Fruit fly (Drosophila melanogaster) whole organism, embryonic: Measurements from ENCODE around the gene chrb.

Experiments used
- Ada2b ChIP-seq: fragments of 200-800 bp; sonication (Bioruptor generic); IDR thresholded peaks from 2 replicates; pipeline ENCODE4 v1.3.6; 2022; ENCODE audit warnings: missing biosample characterization, missing genetic modification characterization
- Aef1 ChIP-seq: fragments of 200-800 bp; sonication (Bioruptor generic); IDR thresholded peaks from 3 replicates; pipeline ENCODE4 v1.3.6; 2022; ENCODE audit warnings: missing biosample characterization, missing genetic modification characterization
- Antp ChIP-seq: fragments of 200-800 bp; sonication (Bioruptor generic); optimal IDR thresholded peaks from 3 replicates; lab custom pipeline; 2016; ENCODE audit warnings: missing biosample characterization, missing genetic modification characterization
- B-H1 ChIP-seq: fragments of 200-800 bp; sonication (Bioruptor generic); IDR thresholded peaks from 3 replicates; pipeline ENCODE4 v1.3.6; 2022; ENCODE audit warnings: missing biosample characterization, missing genetic modification characterization
- CG10147 ChIP-seq: fragments of 200-800 bp; sonication (Bioruptor generic); optimal IDR thresholded peaks from 2 replicates; lab custom pipeline; 2019; ENCODE audit warnings: missing biosample characterization, mild to moderate bottlenecking, missing genetic modification characterization, moderate library complexity
- CG10321 ChIP-seq: fragments of 200-800 bp; sonication (Bioruptor generic); IDR thresholded peaks from 2 replicates; pipeline ENCODE4 v1.3.6; 2022; ENCODE audit warnings: missing biosample characterization, missing genetic modification characterization
- CG11696 ChIP-seq: fragments of 200-800 bp; sonication (Bioruptor generic); IDR thresholded peaks from 2 replicates; pipeline ENCODE4 v1.3.6; 2022; ENCODE audit warnings: missing biosample characterization, missing genetic modification characterization
- CG14441 ChIP-seq: fragments of 200-800 bp; sonication (Bioruptor generic); IDR thresholded peaks from 2 replicates; pipeline ENCODE4 v1.3.6; 2022; ENCODE audit warnings: missing biosample characterization, missing genetic modification characterization
- CG15479 ChIP-seq: fragments of 200-800 bp; sonication (Bioruptor generic); optimal IDR thresholded peaks from 3 replicates; lab custom pipeline; 2019; ENCODE audit warnings: missing biosample characterization, mild to moderate bottlenecking, missing genetic modification characterization, moderate library complexity
- CG17328 ChIP-seq: fragments of 200-800 bp; sonication (Bioruptor generic); IDR thresholded peaks from 2 replicates; pipeline ENCODE4 v1.3.6; 2022; ENCODE audit warnings: missing biosample characterization, missing genetic modification characterization
- CG3163 ChIP-seq: fragments of 200-800 bp; sonication (Bioruptor generic); optimal IDR thresholded peaks from 3 replicates; lab custom pipeline; 2016; ENCODE audit warnings: missing biosample characterization, missing genetic modification characterization
- CG3281 ChIP-seq: fragments of 200-800 bp; sonication (Bioruptor generic); optimal IDR thresholded peaks from 3 replicates; lab custom pipeline; 2017; ENCODE audit warnings: missing biosample characterization, mild to moderate bottlenecking, missing genetic modification characterization
- CG4730 ChIP-seq: fragments of 200-800 bp; sonication (Bioruptor generic); IDR thresholded peaks from 2 replicates; pipeline ENCODE4 v1.3.6; 2022; ENCODE audit warnings: missing biosample characterization, missing genetic modification characterization
- CG5953 ChIP-seq: fragments of 200-800 bp; sonication (Bioruptor generic); IDR thresholded peaks from 2 replicates; pipeline ENCODE4 v1.3.6; 2022; ENCODE audit warnings: missing biosample characterization, missing genetic modification characterization
- CG6683 ChIP-seq: fragments of 200-800 bp; sonication (Bioruptor generic); optimal IDR thresholded peaks from 2 replicates; lab custom pipeline; 2017; ENCODE audit warnings: missing biosample characterization, mild to moderate bottlenecking, missing genetic modification characterization, missing genetic modification reagents
- CG6813 ChIP-seq: fragments of 200-800 bp; sonication (Bioruptor generic); optimal IDR thresholded peaks from 2 replicates; lab custom pipeline; 2017; ENCODE audit warnings: missing biosample characterization, missing genetic modification characterization, mild to moderate bottlenecking, moderate library complexity, missing genetic modification reagents
- CG9727 ChIP-seq: fragments of 200-800 bp; sonication (Bioruptor generic); optimal IDR thresholded peaks from 3 replicates; lab custom pipeline; 2017; ENCODE audit warnings: missing biosample characterization, mild to moderate bottlenecking, missing genetic modification characterization
- CG9932 ChIP-seq: fragments of 200-800 bp; sonication (Bioruptor generic); IDR thresholded peaks from 2 replicates; pipeline ENCODE4 v1.3.6; 2022; ENCODE audit warnings: missing biosample characterization, missing genetic modification characterization
- CkIIα-i1 ChIP-seq: fragments of 200-800 bp; sonication (Bioruptor generic); IDR thresholded peaks from 2 replicates; pipeline ENCODE4 v1.3.6; 2022; ENCODE audit warnings: missing biosample characterization, missing genetic modification characterization
- Deaf1 ChIP-seq: fragments of 200-800 bp; optimal IDR thresholded peaks from 3 replicates; lab custom pipeline; 2019; ENCODE audit warnings: missing biosample characterization, mild to moderate bottlenecking, missing genetic modification characterization, moderate library complexity
- Dip3 ChIP-seq: fragments of 200-800 bp; sonication (Bioruptor generic); optimal IDR thresholded peaks from 3 replicates; lab custom pipeline; 2016; ENCODE audit warnings: missing biosample characterization, missing genetic modification characterization
- E2f2 ChIP-seq: fragments of 200-800 bp; sonication (Bioruptor generic); IDR thresholded peaks from 2 replicates; pipeline ENCODE4 v1.3.6; 2022; ENCODE audit warnings: missing biosample characterization, missing genetic modification characterization
- Ets65A ChIP-seq: fragments of 200-800 bp; sonication (Bioruptor generic); peaks from one replicate; lab custom pipeline; 2016; ENCODE audit warnings: missing biosample characterization, missing genetic modification characterization
- Med ChIP-seq: fragments of 200-800 bp; sonication (Bioruptor generic); peaks from one replicate; lab custom pipeline; 2016; ENCODE audit warnings: missing biosample characterization, missing genetic modification characterization, mild to moderate bottlenecking, inconsistent platforms, moderate library complexity
- Xbp1 ChIP-seq: fragments of 200-800 bp; sonication (Bioruptor generic); optimal IDR thresholded peaks from 3 replicates; lab custom pipeline; 2016; ENCODE audit warnings: missing biosample characterization, mild to moderate bottlenecking, missing genetic modification characterization
- az2 ChIP-seq: fragments of 200-800 bp; sonication (Bioruptor generic); optimal IDR thresholded peaks from 3 replicates; lab custom pipeline; 2016; ENCODE audit warnings: missing biosample characterization, missing genetic modification characterization
- caup ChIP-seq: fragments of 200-800 bp; sonication (Bioruptor generic); optimal IDR thresholded peaks from 3 replicates; lab custom pipeline; 2017; ENCODE audit warnings: missing biosample characterization, mild to moderate bottlenecking, missing genetic modification characterization, moderate library complexity; ENCODE audit not compliant: severe bottlenecking
- chn ChIP-seq: fragments of 200-800 bp; sonication (Bioruptor generic); optimal IDR thresholded peaks from 2 replicates; lab custom pipeline; 2016; ENCODE audit warnings: missing biosample characterization, missing genetic modification characterization
- crol ChIP-seq: fragments of 200-800 bp; sonication (Bioruptor generic); IDR thresholded peaks from 2 replicates; pipeline ENCODE4 v1.3.6; 2022; ENCODE audit warnings: missing biosample characterization, missing genetic modification characterization
- dmrt99B ChIP-seq: fragments of 200-800 bp; sonication (Bioruptor generic); optimal IDR thresholded peaks from 2 replicates; lab custom pipeline; 2018; ENCODE audit warnings: missing biosample characterization, mild to moderate bottlenecking, missing genetic modification characterization, moderate library complexity
- fd3F ChIP-seq: fragments of 200-800 bp; sonication (Bioruptor generic); optimal IDR thresholded peaks from 2 replicates; lab custom pipeline; 2018; ENCODE audit warnings: missing biosample characterization, mild to moderate bottlenecking, missing genetic modification characterization, moderate library complexity
- grn ChIP-seq: fragments of 200-800 bp; sonication (Bioruptor generic); optimal IDR thresholded peaks from 3 replicates; lab custom pipeline; 2017; ENCODE audit warnings: missing biosample characterization, missing genetic modification characterization
- gsb-n ChIP-seq: fragments of 200-800 bp; sonication (Bioruptor generic); optimal IDR thresholded peaks from 3 replicates; lab custom pipeline; 2018; ENCODE audit warnings: missing biosample characterization, mild to moderate bottlenecking, missing genetic modification characterization
- ind ChIP-seq: fragments of 200-800 bp; sonication (Bioruptor generic); optimal IDR thresholded peaks from 3 replicates; lab custom pipeline; 2016; ENCODE audit warnings: missing biosample characterization, missing genetic modification characterization
- lmd ChIP-seq: fragments of 200-800 bp; sonication (Bioruptor generic); IDR thresholded peaks from 2 replicates; pipeline ENCODE4 v1.3.6; 2022; ENCODE audit warnings: missing biosample characterization, missing genetic modification characterization
- lola ChIP-seq, 3 experiments: fragments of >200 bp in 2 of 3; fragments of 200-800 bp in 1 of 3; sonication (Bioruptor generic) in 1 of 3; optimal IDR thresholded peaks; 2 replicates each; lab custom pipeline; 2017 to 2019; ENCODE audit warnings: missing biosample characterization in 3 of 3, missing genetic modification characterization in 3 of 3, mild to moderate bottlenecking in 1 of 3, moderate library complexity in 1 of 3
- nerfin-2 ChIP-seq: fragments of 200-800 bp; sonication (Bioruptor generic); IDR thresholded peaks from 2 replicates; pipeline ENCODE4 v1.3.6; 2022; ENCODE audit warnings: missing biosample characterization, missing genetic modification characterization; ENCODE audit not compliant: partially characterized antibody
- otp ChIP-seq: fragments of 200-800 bp; sonication (Bioruptor generic); IDR thresholded peaks from 3 replicates; pipeline ENCODE4, ENCODE4 v1.3.6; 2022; ENCODE audit warnings: missing biosample characterization, missing genetic modification characterization
- p53 ChIP-seq: fragments of 200-800 bp; sonication (Bioruptor generic); optimal IDR thresholded peaks from 2 replicates; lab custom pipeline; 2016; ENCODE audit warnings: missing biosample characterization, missing genetic modification characterization
- phol ChIP-seq: fragments of 200-800 bp; sonication (Bioruptor generic); optimal IDR thresholded peaks from 3 replicates; lab custom pipeline; 2018; ENCODE audit warnings: missing biosample characterization, mild to moderate bottlenecking, missing genetic modification characterization, moderate library complexity
- prd ChIP-seq, 3 experiments: fragments of >200 bp in 2 of 3; fragments of 200-800 bp in 1 of 3; sonication (Bioruptor generic) in 1 of 3; optimal IDR thresholded peaks in 2 of 3; IDR thresholded peaks in 1 of 3; 2 replicates in 2 of 3; 3 replicates in 1 of 3; pipeline versions ENCODE4 v1.3.6 to Lab custom; 2017 to 2022; ENCODE audit warnings: missing biosample characterization in 1 of 3, missing genetic modification characterization in 1 of 3
- ranshi ChIP-seq: fragments of 200-800 bp; sonication (Bioruptor generic); IDR thresholded peaks from 2 replicates; pipeline ENCODE4 v1.3.6; 2022; ENCODE audit warnings: missing biosample characterization, missing genetic modification characterization
- seq ChIP-seq: fragments of 200-800 bp; sonication (Bioruptor generic); IDR thresholded peaks from 2 replicates; pipeline ENCODE4 v1.3.6; 2022; ENCODE audit warnings: missing biosample characterization, missing genetic modification characterization
- sob ChIP-seq: fragments of 200-800 bp; sonication (Bioruptor generic); IDR thresholded peaks from 2 replicates; pipeline ENCODE4 v1.3.6; 2022; ENCODE audit warnings: missing biosample characterization, missing genetic modification characterization
- ttk ChIP-seq: fragments of 200-800 bp; sonication (Bioruptor generic); IDR thresholded peaks from 2 replicates; pipeline ENCODE4 v2.1.2; 2022; ENCODE audit warnings: missing biosample characterization, missing genetic modification characterization
- vvl ChIP-seq: fragments of 200-800 bp; sonication (Bioruptor generic); IDR thresholded peaks from 2 replicates; pipeline ENCODE4 v1.3.6; 2022; ENCODE audit warnings: missing biosample characterization, missing genetic modification characterization
- zfh2 ChIP-seq: fragments of 200-800 bp; sonication (Bioruptor generic); optimal IDR thresholded peaks from 2 replicates; lab custom pipeline; 2016; ENCODE audit warnings: missing biosample characterization, missing genetic modification characterization

Gene chrb

DNA sequence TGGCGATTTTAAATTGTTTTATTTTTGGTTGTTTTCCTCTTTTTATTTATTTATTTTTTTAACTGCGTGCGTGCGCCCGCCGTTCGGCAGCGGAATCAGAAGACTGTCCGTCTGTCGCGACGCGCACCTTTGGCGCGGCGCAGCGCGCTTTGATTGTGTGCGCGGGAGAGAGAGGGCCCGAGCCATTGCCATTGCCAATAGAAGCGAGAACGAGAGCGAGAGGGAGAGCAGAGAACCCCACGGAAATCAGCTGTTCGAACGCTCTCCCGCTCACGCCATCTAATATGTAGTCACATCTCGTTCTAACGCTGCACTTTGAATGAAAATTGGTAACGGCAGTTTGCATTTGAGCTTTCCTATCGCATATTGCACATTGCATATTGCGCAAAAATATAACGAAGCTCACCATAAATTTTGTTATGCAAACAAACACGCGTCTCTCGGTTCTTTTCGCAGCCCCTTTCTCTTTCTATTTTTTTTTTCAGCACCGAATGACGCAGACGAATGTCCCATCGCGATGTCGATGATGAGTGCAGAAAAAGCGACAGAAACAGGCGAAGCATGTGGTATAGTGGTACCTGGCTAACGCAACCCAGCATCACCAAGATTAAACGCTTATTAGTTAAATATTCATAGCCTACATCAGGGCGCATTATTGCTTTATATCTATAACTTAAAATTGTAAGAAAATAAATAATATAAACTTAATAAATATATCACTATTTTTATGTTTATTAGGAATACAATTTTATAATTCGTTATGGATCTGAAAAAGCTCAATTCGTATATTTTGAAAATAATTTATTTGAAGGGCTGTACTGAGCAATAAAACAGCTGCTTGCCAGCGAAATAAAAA is 47.3 kb downstream of the chrb start (continued):
- TF ChIP-seq Aef1 (no peak), CkIIα-i1 (GFP tag; lab: Robert Waterston, UW) (no peak), CG9932 (peak; percentile 53; the same call in 1 of the 2 replicates), caup (GFP tag; lab: Kevin White, UChicago) (no peak), Deaf1 (tag; lab: Kevin White, UChicago) (peak; percentile 29), lola (GFP tag; optimal IDR thresholded peaks at IDR 0.05; lab: Kevin White, UChicago) (no peak), CG10147 (GFP tag; lab: Kevin White, UChicago) (no peak), CG4730 (GFP tag; lab: Robert Waterston, UW) (no peak), fd3F (GFP tag; lab: Kevin White, UChicago) (peak; percentile 23), grn (GFP tag; lab: Kevin White, UChicago) (no peak), Antp (GFP tag; lab: Kevin White, UChicago) (no peak), CG6813 (GFP tag; lab: Kevin White, UChicago) (no peak), CG9727 (GFP tag; lab: Kevin White, UChicago) (no peak), chn (no peak), zfh2 (GFP tag; lab: Kevin White, UChicago) (no peak), CG3163 (GFP tag; lab: Kevin White, UChicago) (no peak), nerfin-2 (GFP tag; lab: Robert Waterston, UW) (no peak)

DNA sequence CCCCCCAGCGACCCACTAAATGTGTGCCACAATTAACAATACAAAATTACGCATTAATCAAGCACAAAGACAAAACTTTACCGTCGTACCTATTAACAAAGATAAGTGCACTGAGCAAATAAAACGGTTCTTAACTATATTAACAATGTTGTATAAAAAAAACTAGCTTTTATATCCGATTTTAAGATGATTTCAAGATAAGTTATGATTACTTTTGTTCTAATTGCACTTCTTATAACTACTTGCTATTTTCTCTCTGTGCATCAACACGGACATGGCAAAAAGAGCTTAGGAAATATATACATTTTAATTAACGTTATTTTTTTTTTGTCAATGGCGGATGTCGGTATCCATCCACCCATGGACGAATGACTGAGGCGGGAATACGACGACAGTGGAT is 48.8 kb downstream of the chrb start:
- TF ChIP-seq ind (GFP tag; lab: Kevin White, UChicago): peak; percentile 11
- TF ChIP-seq B-H1 (GFP tag; lab: Robert Waterston, UW): 0 out of 3 replicates have a peak, but pooled peaks have one; percentile 25
- no peak for TF ChIP-seq CG11696 (GFP tag; lab: Robert Waterston, UW)
- peak; percentile 72 for TF ChIP-seq Ada2b (GFP tag; lab: Robert Waterston, UW)
- TF ChIP-seq ttk: 0 out of 2 replicates have a peak, but pooled peaks have one; percentile 7
- TF ChIP-seq CG17328: peak; percentile 7; the same call in 1 of the 2 replicates
- peak; percentile 56; the same call in 1 of the 2 replicates for TF ChIP-seq seq (GFP tag; lab: Robert Waterston, UW)
- peak; percentile 13 for TF ChIP-seq Ets65A (GFP tag; lab: Kevin White, UChicago)
- peak; percentile 43; the same call in 1 of the 2 replicates for TF ChIP-seq sob (GFP tag; lab: Robert Waterston, UW)
- TF ChIP-seq E2f2 (GFP tag; lab: Robert Waterston, UW): peak; percentile 25; the same call in 1 of the 2 replicates
- no peak for TF ChIP-seq prd (optimal IDR thresholded peaks at IDR 0.05; lab: Kevin White, UChicago)
- TF ChIP-seq prd (GFP tag; IDR thresholded peaks at IDR 0.05; lab: Robert Waterston, UW): peak; percentile 39; the same call in 2 of the 3 replicates
- TF ChIP-seq phol (tag; lab: Kevin White, UChicago): peak; percentile 34
- no peak for TF ChIP-seq gsb-n (tag; lab: Kevin White, UChicago)
- TF ChIP-seq az2: peak; percentile 2
- no peak for TF ChIP-seq CG10321 (GFP tag; lab: Robert Waterston, UW)
- TF ChIP-seq dmrt99B: peak; percentile 31
- TF ChIP-seq CG6683 (GFP tag; lab: Kevin White, UChicago): no peak
- TF ChIP-seq lmd (GFP tag; lab: Robert Waterston, UW): peak; percentile 41; the same call in 1 of the 2 replicates
- TF ChIP-seq vvl: peak; percentile 50
- no peak for TF ChIP-seq p53
- TF ChIP-seq Xbp1: peak; percentile 7
- TF ChIP-seq Dip3: no peak
- peak; percentile 6 for TF ChIP-seq CG3281 (GFP tag; lab: Kevin White, UChicago)
- TF ChIP-seq CG14441: peak; percentile 27; the same call in 1 of the 2 replicates
- peak; percentile 18; the same call in 1 of the 2 replicates for TF ChIP-seq crol (GFP tag; lab: Robert Waterston, UW)
- TF ChIP-seq ranshi (GFP tag; lab: Robert Waterston, UW): peak; percentile 59
- TF ChIP-seq otp (GFP tag; lab: Robert Waterston, UW): 0 out of 3 replicates have a peak, but pooled peaks have one; percentile 19
- no peak for TF ChIP-seq zfh2 (GFP tag; lab: Kevin White, UChicago)
- no peak for TF ChIP-seq CG5953 (GFP tag; lab: Robert Waterston, UW)
- no peak for TF ChIP-seq CG15479 (GFP tag; lab: Kevin White, UChicago)
- TF ChIP-seq Med (GFP tag; lab: Kevin White, UChicago): peak; percentile 58
